Fruit fly (Drosophila melanogaster): ENCODE results near the gene CG15743.

CG15743 gene

DNA sequence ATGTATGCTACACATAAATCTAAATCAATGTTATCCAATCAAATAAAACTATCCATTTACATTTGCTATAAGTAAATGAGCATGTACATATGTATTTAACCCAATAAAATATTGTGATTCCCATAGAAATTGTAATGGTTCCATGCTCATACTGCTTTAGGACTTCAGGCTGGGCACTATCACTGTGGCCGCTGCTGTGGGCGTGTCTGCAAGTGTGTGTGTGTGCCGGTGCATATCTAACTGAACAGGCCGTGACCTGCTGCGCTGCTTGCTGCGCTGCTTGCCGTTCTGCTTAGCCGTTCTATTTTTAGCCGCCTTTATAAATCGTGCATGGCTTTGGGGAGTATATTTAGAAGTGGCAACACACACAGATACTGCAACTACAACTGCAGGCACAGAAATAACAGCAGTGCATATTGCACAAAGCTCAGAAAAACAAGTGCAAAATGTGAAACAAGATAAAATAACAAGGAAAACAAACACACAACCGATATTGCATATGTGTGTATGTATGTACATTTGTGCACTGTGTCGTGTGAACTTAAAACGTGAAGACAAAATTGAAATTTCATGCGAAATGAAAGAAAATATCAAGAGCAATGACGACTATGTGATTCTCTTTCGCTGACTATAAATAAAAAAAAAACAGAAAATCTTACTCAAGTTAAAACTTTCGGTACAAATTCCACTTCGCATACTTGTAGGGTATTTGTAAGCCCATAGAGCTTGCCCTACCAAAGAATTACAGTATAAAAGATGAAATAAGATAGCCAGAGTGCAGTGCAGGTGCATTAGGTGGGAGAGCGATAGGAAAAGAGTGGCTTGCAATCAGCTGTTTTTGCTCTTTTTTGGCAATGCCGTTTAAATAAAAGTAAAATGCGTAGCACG is 7.7 kb upstream of the CG15743 start (continued):
- no peak for TF ChIP-seq her (GFP tag; optimal IDR thresholded peaks at IDR 0.05)
- TF ChIP-seq unpg (GFP tag; optimal IDR thresholded peaks at IDR 0.05): peak; percentile 8
- TF ChIP-seq hth (optimal IDR thresholded peaks at IDR 0.05): no peak
- TF ChIP-seq wdn (GFP tag; IDR thresholded peaks at IDR 0.05): no peak
- no peak for TF ChIP-seq CG4854 (GFP tag; optimal IDR thresholded peaks at IDR 0.05)
- no peak for TF ChIP-seq salm (tag; optimal IDR thresholded peaks at IDR 0.05)
- TF ChIP-seq lbe (GFP tag; optimal IDR thresholded peaks at IDR 0.05): peak; percentile 34
- TF ChIP-seq CG31441 (GFP tag; IDR thresholded peaks at IDR 0.05): no peak
- no peak for TF ChIP-seq HHEX (GFP tag; optimal IDR thresholded peaks at IDR 0.05)
- TF ChIP-seq chinmo (GFP tag; IDR thresholded peaks at IDR 0.05; ENCODE audit: partially characterized antibody): no peak
- no peak for TF ChIP-seq CG17328 (GFP tag; IDR thresholded peaks at IDR 0.05)
- no peak for TF ChIP-seq Rx (GFP tag; IDR thresholded peaks at IDR 0.05)
- no peak for TF ChIP-seq CG43689 (GFP tag; IDR thresholded peaks at IDR 0.05)
- TF ChIP-seq fd3F (GFP tag; optimal IDR thresholded peaks at IDR 0.05): no peak
- TF ChIP-seq CG1647 (GFP tag; optimal IDR thresholded peaks at IDR 0.05): peak; percentile 24
- no peak for TF ChIP-seq crc (GFP tag; optimal IDR thresholded peaks at IDR 0.05)
- no peak for TF ChIP-seq mld (GFP tag; IDR thresholded peaks at IDR 0.05; ENCODE audit: partially characterized antibody)
- TF ChIP-seq fd102C (GFP tag; optimal IDR thresholded peaks at IDR 0.05): no peak
- no peak; the same call in 2 of the 3 replicates for TF ChIP-seq CG7963 (GFP tag; IDR thresholded peaks at IDR 0.05; ENCODE audit: partially characterized antibody)
- TF ChIP-seq CG15601 (tag; optimal IDR thresholded peaks at IDR 0.05): no peak
- TF ChIP-seq so (GFP tag; IDR thresholded peaks at IDR 0.05): no peak
- TF ChIP-seq CG11695 (GFP tag; IDR thresholded peaks at IDR 0.05): no peak
- no peak for TF ChIP-seq pho (GFP tag; optimal IDR thresholded peaks at IDR 0.05)
- peak; percentile 29; the same call in 1 of the 2 replicates for TF ChIP-seq CG32767 (GFP tag; IDR thresholded peaks at IDR 0.05)
- no peak for TF ChIP-seq Ravus (GFP tag; IDR thresholded peaks at IDR 0.05)
- TF ChIP-seq CG13424 (tag; optimal IDR thresholded peaks at IDR 0.05): peak; percentile 33
- TF ChIP-seq schlank (tag; optimal IDR thresholded peaks at IDR 0.05): no peak
- TF ChIP-seq psq (GFP tag; optimal IDR thresholded peaks at IDR 0.05): no peak
- TF ChIP-seq Xbp1 (GFP tag; optimal IDR thresholded peaks at IDR 0.05): peak; percentile 8
- no peak for TF ChIP-seq CG5245 (GFP tag; optimal IDR thresholded peaks at IDR 0.05)
- TF ChIP-seq CG3838 (GFP tag; optimal IDR thresholded peaks at IDR 0.05): no peak
- no peak for TF ChIP-seq sug (tag; optimal IDR thresholded peaks at IDR 0.05)
- no peak for TF ChIP-seq CG2199 (GFP tag; IDR thresholded peaks at IDR 0.05)
- TF ChIP-seq CG17359 (tag; optimal IDR thresholded peaks at IDR 0.05): peak; percentile 31
- no peak for TF ChIP-seq CG4617 (GFP tag; optimal IDR thresholded peaks at IDR 0.05; ENCODE audit: borderline replicate concordance)
- TF ChIP-seq CG10565 (GFP tag; optimal IDR thresholded peaks at IDR 0.05): no peak
- no peak for TF ChIP-seq sima (GFP tag; optimal IDR thresholded peaks at IDR 0.05)
- no peak for TF ChIP-seq zen2 (GFP tag; IDR thresholded peaks at IDR 0.05; ENCODE audit: partially characterized antibody)
- TF ChIP-seq Gug (GFP tag; IDR thresholded peaks at IDR 0.05): 0 out of 4 replicates have a peak, but pooled peaks have one; percentile 38
- no peak for TF ChIP-seq pb (GFP tag; optimal IDR thresholded peaks at IDR 0.05)
- peak; percentile 81 for TF ChIP-seq CG10274 (GFP tag; optimal IDR thresholded peaks at IDR 0.05)
- no peak for TF ChIP-seq CG12744 (GFP tag; optimal IDR thresholded peaks at IDR 0.05)
- peak; percentile 0 for TF ChIP-seq CG9817 (tag; optimal IDR thresholded peaks at IDR 0.05)
- TF ChIP-seq maf-S (GFP tag; optimal IDR thresholded peaks at IDR 0.05): no peak
- no peak for TF ChIP-seq CG11247 (GFP tag; IDR thresholded peaks at IDR 0.05)
- no peak for TF ChIP-seq HmgZ (tag; optimal IDR thresholded peaks at IDR 0.05)
- TF ChIP-seq trh (GFP tag; optimal IDR thresholded peaks at IDR 0.05): no peak
- TF ChIP-seq eyg (GFP tag; optimal IDR thresholded peaks at IDR 0.05): no peak
- no peak for TF ChIP-seq CG1529 (GFP tag; optimal IDR thresholded peaks at IDR 0.05)
- TF ChIP-seq btn (GFP tag; optimal IDR thresholded peaks at IDR 0.05): no peak

Data from whole organism, embryonic.